Worm (Caenorhabditis elegans): ENCODE measurements around the gene sru-23.

sru-23 gene

DNA sequence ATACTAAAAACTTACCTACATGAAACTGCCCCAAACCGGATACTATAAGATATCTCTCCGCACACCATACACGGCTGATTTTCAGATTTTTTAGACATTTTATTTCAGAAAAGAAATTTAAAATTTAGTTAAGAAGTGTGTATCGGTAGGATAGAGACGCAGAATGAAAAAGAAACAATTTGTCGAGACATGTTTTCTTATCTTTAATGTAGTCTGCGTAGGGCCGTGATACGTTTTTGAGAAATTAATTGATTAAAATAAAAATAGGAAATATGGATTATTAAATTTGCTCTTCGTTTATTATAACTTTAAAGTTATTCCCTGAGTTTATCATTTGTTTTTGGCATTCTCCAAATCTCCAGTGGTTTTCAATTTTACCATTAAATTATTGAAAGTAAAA, 48.1 kb downstream of the sru-23 start, which contains the start of gene nhr-108:
Gene nhr-108 (minus strand): TSS at position 166 of the 400 bp plus-strand sequence.
- TF ChIP-seq ceh-32 (tag; optimal IDR thresholded peaks at IDR 0.05; ENCODE audit: poor library complexity) (no peak), daf-16 (GFP tag; optimal IDR thresholded peaks at IDR 0.05) (no peak), daf-16 (tag; optimal IDR thresholded peaks at IDR 0.05) (peak; percentile 39), nhr-77 (tag; optimal IDR thresholded peaks at IDR 0.05) (peak; percentile 68), nhr-28 (tag; optimal IDR thresholded peaks at IDR 0.05) (peak; percentile 87)

DNA sequence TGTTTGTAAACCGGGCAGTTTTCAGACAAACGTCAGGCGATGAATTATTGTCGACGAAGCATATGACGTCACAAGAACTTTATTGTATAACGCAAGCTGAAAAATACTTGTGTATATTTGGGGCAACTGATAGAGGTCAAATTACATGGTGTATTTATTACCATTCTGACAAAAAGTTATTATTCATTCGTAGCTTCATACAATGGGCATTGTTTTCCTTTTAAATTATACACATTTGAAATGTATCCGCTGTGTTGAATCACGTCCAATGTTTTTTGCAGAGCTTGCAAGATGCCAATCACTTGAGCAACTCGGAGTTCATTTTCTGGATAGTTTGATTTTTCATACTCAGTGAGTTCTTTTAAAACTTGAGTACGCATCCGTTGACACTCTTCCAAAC, 49.4 kb downstream of the sru-23 start, which contains the start of gene F35E8.13:
Gene F35E8.13 (plus strand): TSS at position 301 of the 400 bp plus-strand sequence.
- TF ChIP-seq mxl-3 (GFP tag; optimal IDR thresholded peaks at IDR 0.05) (no peak), vab-7 (GFP tag; IDR thresholded peaks at IDR 0.05) (no peak), sdz-12 (GFP tag; optimal IDR thresholded peaks at IDR 0.05) (no peak), Y5F2A.4 (GFP tag; optimal IDR thresholded peaks at IDR 0.05) (no peak), spr-1 (tag; optimal IDR thresholded peaks at IDR 0.05) (no peak), pha-4 (GFP tag; IDR thresholded peaks at IDR 0.05) (no peak), pha-4 (tag; optimal IDR thresholded peaks at IDR 0.05) (no peak), lsy-2 (tag; optimal IDR thresholded peaks at IDR 0.05) (no peak), nhr-10 (tag; optimal IDR thresholded peaks at IDR 0.05) (no peak), cey-2 (tag; optimal IDR thresholded peaks at IDR 0.05; ENCODE audit: borderline replicate concordance, insufficient read depth) (no peak), mes-2 (tag; optimal IDR thresholded peaks at IDR 0.05; ENCODE audit: poor library complexity, severe bottlenecking) (no peak), ama-1 (optimal IDR thresholded peaks at IDR 0.05) (no peak), ZK337.2 (GFP tag; IDR thresholded peaks at IDR 0.05) (no peak)

DNA sequence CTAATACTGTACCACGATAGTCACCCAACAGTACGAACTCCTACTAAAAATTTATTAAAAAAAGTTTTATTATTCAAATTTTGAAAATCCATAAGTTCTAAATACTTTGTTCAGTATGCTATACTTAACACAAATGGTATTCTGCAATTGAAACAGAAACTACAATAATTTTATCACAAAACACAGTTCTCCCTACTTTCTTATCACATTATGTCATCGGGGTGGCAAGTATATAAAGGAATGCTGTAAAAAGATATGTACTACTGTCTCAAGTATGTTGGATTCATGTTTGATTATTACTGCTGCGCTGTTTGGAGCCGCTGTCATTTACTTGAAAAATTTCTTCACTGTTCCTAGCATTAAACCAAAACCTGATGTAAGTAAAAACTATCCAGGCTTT, 51.3 kb downstream of the sru-23 start, which contains the start of gene cdr-1:
Gene cdr-1 (plus strand): TSS at position 208 of the 400 bp plus-strand sequence.
- peak; percentile 39 for TF ChIP-seq pqm-1 (tag; optimal IDR thresholded peaks at IDR 0.05)
- no peak for TF ChIP-seq snpc-4 (tag; optimal IDR thresholded peaks at IDR 0.05)
- no peak for TF ChIP-seq ceh-32 (tag; optimal IDR thresholded peaks at IDR 0.05; ENCODE audit: poor library complexity)
- TF ChIP-seq unc-62 (GFP tag; optimal IDR thresholded peaks at IDR 0.05 in 1 of 2) = peak in 1 of 2 experiments; percentile 36
- no peak for TF ChIP-seq unc-62 (tag; optimal IDR thresholded peaks at IDR 0.05)
- no peak for TF ChIP-seq T20F7.1 (GFP tag; optimal IDR thresholded peaks at IDR 0.05)
- TF ChIP-seq nhr-28 (tag; optimal IDR thresholded peaks at IDR 0.05) = peak; percentile 93
